Worm (Caenorhabditis elegans) whole organism, young adult: ENCODE data around the gene prx-19.

Experiments used
- B0035.1 ChIP-seq: sonication (generic microtip); optimal IDR thresholded peaks from 2 replicates; lab custom pipeline; 2016; ENCODE audit warnings: missing genetic modification characterization, mild to moderate bottlenecking, missing compliant biosample characterization, missing genotype, missing genetic modification reagents
- C06A6.2 ChIP-seq: fragments of 200-800 bp; sonication (Bioruptor generic); conservative IDR thresholded peaks from 2 replicates; pipeline ENCODE4 v1.3.6; 2022; ENCODE audit warnings: missing genetic modification characterization, missing compliant biosample characterization
- F37B4.10 ChIP-seq: fragments of 200-800 bp; sonication (Bioruptor generic); IDR thresholded peaks from 2 replicates; pipeline ENCODE4 v1.3.6; 2022; ENCODE audit warnings: missing genetic modification characterization, missing compliant biosample characterization
- F49E8.2 ChIP-seq: sonication (generic microtip); optimal IDR thresholded peaks from 3 replicates; lab custom pipeline; 2017; ENCODE audit warnings: missing genetic modification characterization, mild to moderate bottlenecking, missing compliant biosample characterization, antibody characterized with exemption, moderate library complexity; ENCODE audit not compliant: insufficient read depth
- F52B5.7 ChIP-seq: sonication (generic microtip); optimal IDR thresholded peaks from 2 replicates; lab custom pipeline; 2016; ENCODE audit warnings: mild to moderate bottlenecking, missing genetic modification characterization, missing compliant biosample characterization
- F55B11.4 ChIP-seq: sonication (generic microtip); optimal IDR thresholded peaks from 2 replicates; lab custom pipeline; 2016; ENCODE audit warnings: missing compliant biosample characterization, missing genetic modification characterization, borderline replicate concordance; ENCODE audit not compliant: insufficient read depth
- F57A8.1 ChIP-seq: fragments of 200-800 bp; sonication (Bioruptor generic); optimal IDR thresholded peaks from 2 replicates; lab custom pipeline; 2018; ENCODE audit warnings: mild to moderate bottlenecking, missing genetic modification characterization, moderate library complexity, missing compliant biosample characterization
- Y53F4B.3 ChIP-seq: fragments of 200-800 bp; sonication (Bioruptor generic); IDR thresholded peaks from 2 replicates; pipeline ENCODE4 v1.3.6; 2022; ENCODE audit warnings: missing genetic modification reagents, missing genetic modification characterization, missing compliant biosample characterization
- Y53G8AR.9 ChIP-seq: fragments of 200-800 bp; sonication (Bioruptor generic); conservative IDR thresholded peaks from 2 replicates; pipeline ENCODE4 v1.3.6; 2022; ENCODE audit warnings: missing genetic modification reagents, missing genetic modification characterization, missing compliant biosample characterization
- akir-1 ChIP-seq: fragments of 200-800 bp; sonication (Bioruptor generic); optimal IDR thresholded peaks from 2 replicates; lab custom pipeline; 2018; ENCODE audit warnings: mild to moderate bottlenecking, missing genetic modification characterization, moderate library complexity, missing compliant biosample characterization
- ama-1 ChIP-seq, 3 experiments: fragments of 150-350 bp in 1 of 3; sonication (generic microtip) in 2 of 3; optimal IDR thresholded peaks; 2 replicates each; lab custom pipeline; 2014 to 2018; ENCODE audit warnings: missing biosample characterization in 2 of 3, missing genetic modification characterization in 2 of 3, missing genetic modification reagents in 2 of 3
- athp-1 ChIP-seq: sonication (generic microtip); optimal IDR thresholded peaks from 2 replicates; lab custom pipeline; 2017; ENCODE audit warnings: mild to moderate bottlenecking, missing genetic modification characterization, missing compliant biosample characterization
- bed-2 ChIP-seq: fragments of 200-800 bp; sonication (Bioruptor generic); IDR thresholded peaks from 2 replicates; pipeline ENCODE4 v1.3.6; 2022; ENCODE audit warnings: missing genetic modification reagents, missing genetic modification characterization, missing compliant biosample characterization
- cebp-2 ChIP-seq: fragments of 200-800 bp; sonication (Bioruptor generic); IDR thresholded peaks from 2 replicates; pipeline ENCODE4 v1.3.6; 2022; ENCODE audit warnings: missing genetic modification characterization, missing compliant biosample characterization
- ceh-79 ChIP-seq: sonication (generic microtip); optimal IDR thresholded peaks from 2 replicates; lab custom pipeline; 2017; ENCODE audit warnings: mild to moderate bottlenecking, missing genetic modification characterization, missing compliant biosample characterization
- chd-7 ChIP-seq: sonication (generic microtip); optimal IDR thresholded peaks from 2 replicates; lab custom pipeline; 2016; ENCODE audit warnings: mild to moderate bottlenecking, missing genetic modification characterization, moderate library complexity, missing compliant biosample characterization
- die-1 ChIP-seq: sonication (generic microtip); optimal IDR thresholded peaks from 2 replicates; lab custom pipeline; 2016; ENCODE audit warnings: missing genotype, mild to moderate bottlenecking, missing genetic modification characterization, missing compliant biosample characterization
- ets-4 ChIP-seq: fragments of 200-800 bp; sonication (Bioruptor generic); optimal IDR thresholded peaks from 2 replicates; lab custom pipeline; 2018; ENCODE audit warnings: mild to moderate bottlenecking, missing genetic modification characterization, missing compliant biosample characterization
- gei-17 ChIP-seq: fragments of 200-800 bp; sonication (Bioruptor generic); optimal IDR thresholded peaks from 2 replicates; lab custom pipeline; 2018; ENCODE audit warnings: mild to moderate bottlenecking, missing genetic modification characterization, missing compliant biosample characterization
- him-1 ChIP-seq: sonication (generic microtip); optimal IDR thresholded peaks from 2 replicates; lab custom pipeline; 2016; ENCODE audit warnings: missing genotype, missing genetic modification reagents, missing genetic modification characterization, missing compliant biosample characterization
- hlh-26 ChIP-seq: fragments of 200-800 bp; sonication (Bioruptor generic); conservative IDR thresholded peaks from 2 replicates; pipeline ENCODE4 v1.3.6; 2022; ENCODE audit warnings: missing genetic modification reagents, missing genetic modification characterization, missing compliant biosample characterization
- hmg-1.2 ChIP-seq: fragments of 200-800 bp; sonication (Bioruptor generic); IDR thresholded peaks from 2 replicates; pipeline ENCODE4 v1.3.6; 2022; ENCODE audit warnings: missing genetic modification reagents, missing genetic modification characterization, missing compliant biosample characterization
- hrde-1 ChIP-seq: sonication (generic microtip); optimal IDR thresholded peaks from 2 replicates; lab custom pipeline; 2016; ENCODE audit warnings: missing genetic modification characterization, mild to moderate bottlenecking, missing compliant biosample characterization, moderate library complexity, missing genotype, missing genetic modification reagents, borderline replicate concordance
- let-526 ChIP-seq: fragments of 200-800 bp; sonication (Bioruptor generic); IDR thresholded peaks from 2 replicates; pipeline ENCODE4 v1.3.6; 2022; ENCODE audit warnings: missing genetic modification reagents, missing genetic modification characterization, missing compliant biosample characterization
- madf-3 ChIP-seq: fragments of 200-800 bp; sonication (Bioruptor generic); IDR thresholded peaks from 2 replicates; pipeline ENCODE4 v1.3.6; 2022; ENCODE audit warnings: missing genetic modification reagents, missing genetic modification characterization, missing compliant biosample characterization
- madf-6 ChIP-seq: fragments of 200-800 bp; sonication (Bioruptor generic); IDR thresholded peaks from 2 replicates; pipeline ENCODE4 v1.3.6; 2022; ENCODE audit warnings: missing genetic modification reagents, missing genetic modification characterization, missing compliant biosample characterization
- madf-8 ChIP-seq: fragments of 200-800 bp; sonication (Bioruptor generic); conservative IDR thresholded peaks from 2 replicates; pipeline ENCODE4 v1.3.6; 2022; ENCODE audit warnings: missing genetic modification reagents, missing genetic modification characterization, missing compliant biosample characterization
- mcd-1 ChIP-seq: fragments of 200-800 bp; sonication (Bioruptor generic); IDR thresholded peaks from 2 replicates; pipeline ENCODE4 v1.3.6; 2022; ENCODE audit warnings: missing genetic modification reagents, missing genetic modification characterization, missing compliant biosample characterization
- mel-28 ChIP-seq: sonication (generic microtip); optimal IDR thresholded peaks from 2 replicates; lab custom pipeline; 2016; ENCODE audit warnings: borderline replicate concordance, mild to moderate bottlenecking, missing genetic modification characterization, missing compliant biosample characterization
- nfya-1 ChIP-seq: sonication (generic microtip); optimal IDR thresholded peaks from 2 replicates; lab custom pipeline; 2017; ENCODE audit warnings: antibody characterized with exemption, missing compliant biosample characterization, missing genetic modification characterization, borderline replicate concordance; ENCODE audit not compliant: insufficient read depth
- pha-4 ChIP-seq: fragments of 150-350 bp; sonication (generic microtip); optimal IDR thresholded peaks from 2 replicates; lab custom pipeline; 2014; ENCODE audit warnings: missing biosample characterization, missing genetic modification reagents, missing genetic modification characterization
- rpc-1 ChIP-seq, 2 experiments: fragments of 150-350 bp in 1 of 2; sonication (generic microtip) in 1 of 2; optimal IDR thresholded peaks; 2 replicates each; lab custom pipeline; 2014 to 2018; ENCODE audit warnings: missing biosample characterization in 1 of 2, missing genetic modification characterization in 1 of 2, missing genetic modification reagents in 1 of 2, missing genotype in 1 of 2
- sdz-38 ChIP-seq: sonication (generic microtip); optimal IDR thresholded peaks from 2 replicates; lab custom pipeline; 2016; ENCODE audit warnings: missing genotype, missing genetic modification characterization, missing compliant biosample characterization
- sptf-2 ChIP-seq: fragments of 200-800 bp; sonication (Bioruptor generic); optimal IDR thresholded peaks from 2 replicates; lab custom pipeline; 2018; ENCODE audit warnings: mild to moderate bottlenecking, missing genetic modification characterization, missing compliant biosample characterization
- unc-130 ChIP-seq: sonication (generic microtip); optimal IDR thresholded peaks from 2 replicates; lab custom pipeline; 2016; ENCODE audit warnings: missing genetic modification reagents, missing genetic modification characterization, missing compliant biosample characterization
- unc-62 ChIP-seq: fragments of 150-350 bp; optimal IDR thresholded peaks from 2 replicates; lab custom pipeline; 2014; ENCODE audit warnings: missing biosample characterization, missing genetic modification reagents, missing genetic modification characterization
- ztf-28 ChIP-seq: fragments of 200-800 bp; sonication (Bioruptor generic); IDR thresholded peaks from 2 replicates; pipeline ENCODE4 v1.3.6; 2022; ENCODE audit warnings: missing genetic modification reagents, missing genetic modification characterization, missing compliant biosample characterization
- ztf-3 ChIP-seq: fragments of 200-800 bp; sonication (Bioruptor generic); optimal IDR thresholded peaks from 2 replicates; lab custom pipeline; 2018; ENCODE audit warnings: mild to moderate bottlenecking, missing genetic modification characterization, missing compliant biosample characterization

The prx-19 gene

DNA sequence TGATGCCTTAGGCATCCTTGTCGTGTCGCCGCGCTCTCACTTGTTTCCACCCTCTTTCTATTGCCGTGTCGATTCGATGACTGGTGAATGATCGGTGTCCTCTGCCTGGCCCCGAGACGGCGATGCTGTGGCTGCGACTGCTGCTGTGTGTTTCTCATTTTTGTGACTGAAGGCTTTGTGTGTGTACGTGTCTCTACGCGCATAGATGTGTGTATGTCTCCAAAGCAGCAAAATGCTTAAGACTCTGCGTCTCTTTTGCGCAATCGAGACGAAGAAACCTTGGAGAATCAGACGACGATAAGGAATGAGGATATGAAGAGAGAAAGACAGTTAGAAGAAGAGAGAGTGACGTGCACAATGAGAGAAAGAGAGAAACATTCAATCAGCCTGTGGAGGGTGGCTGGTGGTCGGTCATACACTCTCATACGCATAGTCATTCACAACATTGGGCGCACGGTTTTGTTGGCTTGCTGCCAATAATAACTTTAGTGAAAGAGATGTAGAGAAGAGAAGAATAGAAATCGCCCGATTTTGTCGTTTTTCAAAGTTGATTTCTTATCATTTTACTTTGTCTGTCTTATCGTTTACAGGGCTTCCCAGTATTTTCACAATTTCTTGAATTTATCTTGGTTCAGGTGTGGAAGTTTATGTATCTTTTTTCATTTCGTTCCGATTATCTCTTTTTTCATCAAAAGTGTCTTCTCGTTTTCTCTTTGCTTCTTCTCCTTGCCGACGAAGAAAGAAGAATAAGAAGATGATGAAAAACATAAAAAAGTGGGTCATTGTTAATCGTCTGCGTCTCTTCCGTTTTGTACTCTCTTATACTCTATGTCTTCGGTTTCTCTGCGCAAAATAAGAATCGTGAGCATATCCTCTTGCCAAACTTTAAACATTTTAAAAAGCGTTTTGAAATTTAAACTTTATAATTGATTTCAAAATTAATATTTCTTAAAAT, 7.0 kb downstream of the prx-19 start (continued):
- TF ChIP-seq B0035.1 (tag; lab: Kevin White, UChicago) (peak; percentile 67), hlh-26 (GFP tag; lab: Robert Waterston, UW) (no peak), chd-7 (tag; lab: Kevin White, UChicago) (peak; percentile 94), F57A8.1 (GFP tag; lab: Kevin White, UChicago) (no peak), unc-62 (GFP tag; lab: Kevin White, UChicago) (peak; percentile 89), nfya-1 (no peak), bed-2 (0 out of 2 replicates have a peak, but pooled peaks have one; percentile 23), ztf-3 (GFP tag; lab: Kevin White, UChicago) (peak; percentile 83)

DNA sequence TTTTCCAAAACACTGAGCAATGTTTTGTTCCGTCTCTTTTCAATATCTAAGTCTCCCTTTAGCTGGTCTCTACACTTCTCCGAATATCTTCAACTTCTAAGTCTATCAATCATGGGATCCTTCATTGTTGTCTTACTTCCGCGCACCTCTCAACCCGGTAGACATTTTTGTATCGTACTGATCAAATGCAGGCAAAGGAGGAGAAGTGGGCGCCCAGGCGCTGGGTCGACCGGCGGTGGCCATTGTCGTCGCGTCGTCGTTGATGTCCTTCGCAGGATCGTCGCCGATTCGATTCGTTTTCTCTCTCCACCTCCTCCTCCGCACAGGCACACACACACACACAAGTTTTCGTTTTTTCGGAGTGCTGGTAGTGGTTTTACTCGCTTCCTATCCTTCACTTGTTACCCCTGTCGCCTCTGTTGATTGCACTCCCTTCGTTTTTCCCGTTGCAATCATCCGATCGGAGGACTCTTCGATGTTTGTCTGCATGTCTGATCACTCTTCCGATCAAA, 7.7 kb downstream of the prx-19 start:
- TF ChIP-seq madf-3 (GFP tag; lab: Robert Waterston, UW) (no peak), die-1 (peak; percentile 19), athp-1 (tag; lab: Kevin White, UChicago) (no peak), madf-6 (no peak), sdz-38 (tag; lab: Kevin White, UChicago) (no peak)

DNA sequence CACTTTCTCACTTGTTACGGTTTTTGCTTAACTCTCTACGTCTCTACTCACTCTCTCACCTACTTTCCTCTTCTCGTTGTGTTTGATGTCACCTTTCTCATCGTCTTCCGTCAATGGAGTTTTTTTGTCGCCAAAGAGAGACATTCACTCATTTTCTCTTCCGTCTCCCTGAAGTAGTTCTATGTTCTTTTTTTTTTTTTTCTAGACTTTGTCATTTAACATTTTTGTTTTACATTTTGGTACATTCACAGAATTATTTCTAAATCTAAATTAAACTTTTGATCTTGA, 8.4 kb downstream of the prx-19 start:
- TF ChIP-seq let-526 (GFP tag; lab: Robert Waterston, UW) (no peak), mel-28 (tag; lab: Kevin White, UChicago) (no peak), ztf-28 (GFP tag; lab: Robert Waterston, UW) (no peak), ama-1 (optimal IDR thresholded peaks at IDR 0.05; lab: Kevin White, UChicago) (no peak), ama-1 (GFP tag; optimal IDR thresholded peaks at IDR 0.05; lab: Kevin White, UChicago) (no peak), mcd-1 (GFP tag; lab: Robert Waterston, UW) (no peak), bed-2 (no peak), madf-8 (GFP tag; lab: Robert Waterston, UW) (no peak), F55B11.4 (tag; lab: Kevin White, UChicago) (no peak), hlh-26 (GFP tag; lab: Robert Waterston, UW) (no peak), pha-4 (tag; lab: Kevin White, UChicago) (no peak), sptf-2 (GFP tag; lab: Kevin White, UChicago) (no peak), ceh-79 (tag; lab: Kevin White, UChicago) (no peak), akir-1 (GFP tag; lab: Kevin White, UChicago) (no peak), F52B5.7 (tag; lab: Kevin White, UChicago) (no peak), F49E8.2 (tag; lab: Kevin White, UChicago) (no peak), him-1 (tag; lab: Kevin White, UChicago) (no peak), ztf-3 (GFP tag; lab: Kevin White, UChicago) (no peak), cebp-2 (GFP tag; lab: Robert Waterston, UW) (no peak)

DNA sequence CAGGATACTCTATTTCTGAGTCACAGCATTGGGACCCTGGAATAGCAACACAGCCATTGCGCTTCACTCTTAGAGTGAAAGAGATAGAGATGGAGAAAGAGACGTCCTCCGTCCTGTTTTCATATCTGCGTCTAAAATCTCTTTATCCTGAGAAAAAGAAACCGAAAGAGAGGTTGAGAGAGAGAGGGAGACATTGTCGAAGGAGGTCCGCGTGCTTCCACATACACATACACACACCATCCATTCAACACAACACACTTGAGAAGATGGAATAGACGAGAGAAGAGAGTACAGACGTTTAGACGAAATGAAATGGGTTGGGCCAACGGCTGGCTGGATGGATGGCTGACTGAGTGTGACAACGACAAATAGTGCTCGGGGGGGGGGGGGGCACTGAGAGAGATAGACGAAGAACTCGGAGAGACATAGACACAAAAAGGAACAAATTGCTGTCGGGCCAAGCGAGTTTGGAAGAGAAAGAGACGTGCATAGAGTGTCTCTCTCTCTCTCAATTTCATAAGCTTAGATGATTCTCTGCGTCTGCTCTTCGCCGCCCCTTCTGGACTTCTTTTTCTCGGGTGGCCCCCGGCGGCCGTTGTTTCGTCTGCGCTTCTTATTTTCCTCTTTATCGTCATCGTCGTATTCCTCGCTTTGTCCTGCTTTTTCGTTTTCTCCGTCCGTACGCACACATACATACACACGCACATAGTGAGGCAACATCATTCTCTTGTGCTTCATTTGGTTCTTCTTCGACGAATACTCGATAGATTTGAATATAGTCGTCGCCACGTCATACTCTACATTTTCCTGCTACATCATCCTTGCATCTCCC, 8.9 kb downstream of the prx-19 start, which contains the start of gene F54F2.6:
Gene F54F2.6 (minus strand): TSS at position 738 of the 832 bp plus-strand sequence.
- no peak for TF ChIP-seq F49E8.2 (tag; lab: Kevin White, UChicago)
- no peak for TF ChIP-seq rpc-1 (optimal IDR thresholded peaks at IDR 0.05; lab: Kevin White, UChicago)
- no peak for TF ChIP-seq rpc-1 (tag; optimal IDR thresholded peaks at IDR 0.05; lab: Kevin White, UChicago)
- peak; percentile 42 for TF ChIP-seq ets-4 (GFP tag; lab: Kevin White, UChicago)
- TF ChIP-seq gei-17 = peak; percentile 25
- TF ChIP-seq F37B4.10 (GFP tag; lab: Robert Waterston, UW) = 0 out of 2 replicates have a peak, but pooled peaks have one; percentile 9
- peak; percentile 59 for TF ChIP-seq mcd-1 (GFP tag; lab: Robert Waterston, UW)
- TF ChIP-seq F57A8.1 (GFP tag; lab: Kevin White, UChicago) = no peak
- no peak; the same call in 1 of the 2 replicates for TF ChIP-seq Y53G8AR.9 (GFP tag; lab: Robert Waterston, UW)
- TF ChIP-seq athp-1 (tag; lab: Kevin White, UChicago) = peak; percentile 1
- no peak for TF ChIP-seq Y53F4B.3 (GFP tag; lab: Robert Waterston, UW)
- peak; percentile 57 for TF ChIP-seq C06A6.2 (GFP tag; lab: Robert Waterston, UW)
- TF ChIP-seq hrde-1 (tag; lab: Kevin White, UChicago) = no peak
- peak; percentile 66 for TF ChIP-seq hmg-1.2 (GFP tag; lab: Robert Waterston, UW)
- no peak for TF ChIP-seq unc-130 (GFP tag; lab: Kevin White, UChicago)
- TF ChIP-seq mel-28 (tag; lab: Kevin White, UChicago) = no peak
